Fruit fly (Drosophila melanogaster) whole organism, adult: Measurements from ENCODE around the gene Itgbn.

Experiments used
- CG12768 ChIP-seq: fragments of 200-800 bp; sonication (Bioruptor generic); optimal IDR thresholded peaks from 2 replicates; lab custom pipeline; 2017; ENCODE audit warnings: missing biosample characterization, missing genetic modification characterization, mild to moderate bottlenecking, moderate library complexity, missing genetic modification reagents
- CG7101 ChIP-seq: fragments of 200-800 bp; sonication (Bioruptor generic); optimal IDR thresholded peaks from 2 replicates; lab custom pipeline; 2018; ENCODE audit warnings: missing biosample characterization, mild to moderate bottlenecking, missing genetic modification characterization, moderate library complexity
- Clk ChIP-seq: fragments of 200-800 bp; sonication (Bioruptor generic); optimal IDR thresholded peaks from 2 replicates; lab custom pipeline; 2017; ENCODE audit warnings: missing biosample characterization, missing genetic modification characterization
- Mnt ChIP-seq: fragments of 200-800 bp; sonication (Bioruptor generic); optimal IDR thresholded peaks from 2 replicates; lab custom pipeline; 2016; ENCODE audit warnings: missing biosample characterization, mild to moderate bottlenecking, missing genetic modification characterization
- bab1 ChIP-seq: fragments of 200-800 bp; sonication (Bioruptor generic); optimal IDR thresholded peaks from 3 replicates; lab custom pipeline; 2019; ENCODE audit warnings: missing biosample characterization, mild to moderate bottlenecking, missing genetic modification characterization, moderate library complexity
- cic ChIP-seq: fragments of 200-800 bp; sonication (Bioruptor generic); optimal IDR thresholded peaks from 2 replicates; lab custom pipeline; 2017; ENCODE audit warnings: missing biosample characterization, mild to moderate bottlenecking, missing genetic modification characterization, moderate library complexity
- cnc ChIP-seq, 2 experiments: fragments of >200 bp; optimal IDR thresholded peaks; 2 replicates each; lab custom pipeline; 2017
- kay ChIP-seq: fragments of 200-800 bp; sonication (Bioruptor generic); peaks from one replicate; lab custom pipeline; 2016; ENCODE audit warnings: missing biosample characterization, missing genetic modification characterization, borderline replicate concordance
- ovo ChIP-seq: fragments of 200-800 bp; sonication (Bioruptor generic); optimal IDR thresholded peaks from 2 replicates; lab custom pipeline; 2016; ENCODE audit warnings: missing biosample characterization, missing genetic modification characterization
- pad ChIP-seq: fragments of 200-800 bp; sonication (Bioruptor generic); optimal IDR thresholded peaks from 3 replicates; lab custom pipeline; 2017; ENCODE audit warnings: missing biosample characterization, missing genetic modification characterization, mild to moderate bottlenecking, moderate library complexity, missing genetic modification reagents
- tj ChIP-seq: fragments of 200-800 bp; sonication (Bioruptor generic); optimal IDR thresholded peaks from 3 replicates; lab custom pipeline; 2017; ENCODE audit warnings: missing biosample characterization, mild to moderate bottlenecking, missing genetic modification characterization, moderate library complexity

DNA sequence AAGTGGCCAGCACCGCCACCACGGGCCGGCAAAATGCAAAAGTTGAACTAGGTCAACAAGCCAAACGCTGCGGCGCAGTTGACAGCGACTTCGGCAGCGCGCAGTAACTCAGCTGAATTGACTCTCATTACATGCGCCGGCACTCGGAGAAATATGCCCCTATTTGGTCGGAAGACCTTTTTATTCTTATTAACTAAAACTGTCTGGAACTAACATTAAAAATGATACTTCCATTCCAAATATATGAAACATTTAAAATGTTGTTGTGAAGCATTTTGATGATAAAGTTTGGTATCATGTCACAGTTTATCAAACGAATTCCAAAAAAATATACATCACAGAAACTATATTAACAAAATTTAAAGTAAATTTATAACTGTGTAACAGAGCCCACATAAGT is 14.3 kb downstream of the Itgbn start:
- TF ChIP-seq ovo (GFP tag; lab: Kevin White, UChicago) (no peak), Mnt (GFP tag; lab: Kevin White, UChicago) (no peak), pad (GFP tag; lab: Kevin White, UChicago) (no peak), kay (GFP tag; lab: Kevin White, UChicago) (no peak), cic (no peak), bab1 (GFP tag; lab: Kevin White, UChicago) (no peak), CG7101 (no peak), cnc (optimal IDR thresholded peaks at IDR 0.05; lab: Kevin White, UChicago) (no peak), tj (GFP tag; lab: Kevin White, UChicago) (no peak), CG12768 (GFP tag; lab: Kevin White, UChicago) (no peak), Clk (GFP tag; lab: Kevin White, UChicago) (no peak)
